Fruit fly (Drosophila melanogaster) whole organism: Measurements from ENCODE around the gene stv.

Experiments
- CG8478 ChIP-seq: fragments of >200 bp; optimal IDR thresholded peaks from 2 replicates; lab custom pipeline; 2018; ENCODE audit warnings: inconsistent platforms
- Dll ChIP-seq: fragments of >200 bp; optimal IDR thresholded peaks from 2 replicates; lab custom pipeline; 2017

DNA sequence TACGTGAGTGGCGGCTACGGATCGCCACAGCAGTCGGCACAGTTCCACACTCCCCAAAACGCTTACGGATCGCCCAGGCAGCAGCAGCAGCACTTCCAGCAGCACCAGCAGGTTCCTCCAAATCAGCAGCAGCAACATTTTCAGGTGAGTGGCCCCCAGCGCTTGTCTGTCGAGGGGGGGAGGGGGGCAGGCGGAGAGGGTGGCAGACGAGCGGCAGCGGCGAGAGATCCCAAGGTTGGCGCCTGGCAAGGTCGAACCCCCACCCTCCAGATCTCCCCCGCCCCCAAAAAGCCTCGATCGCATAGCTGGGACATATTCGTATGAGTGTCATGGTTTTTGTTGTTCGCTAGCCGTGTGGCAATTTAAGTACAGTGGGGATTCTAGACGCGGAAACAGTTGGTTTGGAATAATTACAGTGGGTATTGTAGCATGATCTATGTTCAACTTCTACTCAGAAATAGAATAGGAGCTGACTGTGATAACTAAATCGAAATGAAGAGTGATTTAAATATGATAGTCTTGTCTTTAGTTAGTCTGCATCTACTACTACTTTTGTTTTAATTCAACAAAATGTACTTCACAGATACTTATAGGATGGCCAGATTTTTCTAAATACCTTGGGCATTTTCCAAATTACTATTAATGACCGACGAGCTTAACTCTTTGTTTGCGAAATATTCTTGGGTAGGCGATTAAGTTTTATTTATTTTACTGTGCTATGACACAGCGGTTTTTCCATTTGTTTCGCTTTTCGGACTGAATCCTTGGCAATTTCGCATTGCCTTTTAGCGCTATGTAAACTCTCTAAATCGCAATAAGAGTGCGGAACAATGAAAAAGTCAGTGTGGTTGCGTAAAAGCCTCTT is 1.2 kb downstream of the stv start:
- TF ChIP-seq CG8478 (no peak), Dll (lab: Kevin White, UChicago) (no peak)
